Worm (Caenorhabditis elegans): ENCODE measurements around the gene R07A4.2.
A peak's percentile ranks its signal among the peaks of the same experiment; 100 is the strongest.

The R07A4.2 gene

DNA sequence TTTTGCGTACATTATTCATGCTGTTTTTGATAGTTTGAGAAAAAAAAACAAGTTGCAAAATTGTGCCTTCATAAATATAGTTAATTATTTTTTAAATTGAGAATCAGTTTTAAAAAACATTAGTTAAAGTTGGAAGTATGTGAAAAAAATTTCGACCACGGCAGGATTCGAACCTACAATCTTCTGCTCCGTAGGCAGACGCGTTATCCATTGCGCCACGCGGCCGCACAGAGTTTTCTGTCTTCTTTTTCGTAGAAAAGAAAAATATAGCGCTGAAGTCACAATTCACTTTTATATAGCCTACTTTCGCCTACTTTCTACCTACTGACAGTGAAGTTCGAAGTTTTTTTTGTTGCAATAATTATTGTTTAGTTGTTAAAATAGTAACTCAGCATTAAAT is 14.5 kb downstream of the R07A4.2 start:
- TF ChIP-seq elt-2 (tag; optimal IDR thresholded peaks at IDR 0.05) (peak; percentile 46), nhr-11 (tag; optimal IDR thresholded peaks at IDR 0.05) (no peak), nfya-1 (tag; optimal IDR thresholded peaks at IDR 0.05; ENCODE audit: insufficient read depth) (peak; percentile 22)

DNA sequence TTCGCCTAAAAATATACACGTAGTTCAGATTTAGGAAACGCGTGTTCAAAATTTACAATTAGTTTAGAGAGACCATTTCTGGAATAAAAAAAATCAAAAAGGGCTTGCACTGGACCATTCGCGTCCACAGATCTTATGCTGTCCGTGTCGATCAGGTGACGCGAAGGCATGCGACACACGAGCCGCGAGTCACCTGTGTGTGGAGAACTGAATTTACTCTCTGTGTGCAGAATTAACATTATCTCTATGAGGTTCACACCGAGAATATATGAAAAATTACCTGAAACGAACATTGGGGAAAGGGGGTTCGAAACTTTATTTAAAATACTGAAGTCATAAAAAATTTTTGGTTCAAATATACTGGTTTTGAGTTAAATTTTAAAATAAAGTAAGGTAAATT is 18.6 kb downstream of the R07A4.2 start:
- no peak for TF ChIP-seq nhr-76 (tag; optimal IDR thresholded peaks at IDR 0.05)
- TF ChIP-seq ama-1 (optimal IDR thresholded peaks at IDR 0.05), result no peak
- TF ChIP-seq skn-1 (tag; optimal IDR thresholded peaks at IDR 0.05), result no peak
- no peak for TF ChIP-seq lin-15B (tag; optimal IDR thresholded peaks at IDR 0.05)
- TF ChIP-seq fos-1 (tag; optimal IDR thresholded peaks at IDR 0.05), result no peak
- no peak for TF ChIP-seq nhr-23 (tag; optimal IDR thresholded peaks at IDR 0.05)
- TF ChIP-seq lin-39 (tag; optimal IDR thresholded peaks at IDR 0.05), result no peak
- no peak for TF ChIP-seq aly-2 (tag; optimal IDR thresholded peaks at IDR 0.05)
- TF ChIP-seq nhr-11 (tag; optimal IDR thresholded peaks at IDR 0.05), result no peak
- TF ChIP-seq nhr-12 (tag; optimal IDR thresholded peaks at IDR 0.05), result no peak
- TF ChIP-seq pqm-1 (tag; optimal IDR thresholded peaks at IDR 0.05), result no peak
- TF ChIP-seq elt-3 (tag; optimal IDR thresholded peaks at IDR 0.05), result no peak
- TF ChIP-seq zag-1 (tag; optimal IDR thresholded peaks at IDR 0.05), result no peak
- no peak for TF ChIP-seq nfya-1 (tag; optimal IDR thresholded peaks at IDR 0.05; ENCODE audit: insufficient read depth)
- TF ChIP-seq ztf-4 (tag; optimal IDR thresholded peaks at IDR 0.05), result no peak
- TF ChIP-seq elt-1 (tag; optimal IDR thresholded peaks at IDR 0.05), result no peak
- TF ChIP-seq ztf-11 (tag; optimal IDR thresholded peaks at IDR 0.05), result no peak
- no peak for TF ChIP-seq fkh-10 (GFP tag; optimal IDR thresholded peaks at IDR 0.05)
- no peak for TF ChIP-seq ceh-28 (tag; optimal IDR thresholded peaks at IDR 0.05)

- TF ChIP-seq zag-1 (tag; optimal IDR thresholded peaks at IDR 0.05), result no peak
- TF ChIP-seq ceh-16 (tag; optimal IDR thresholded peaks at IDR 0.05), result no peak
- TF ChIP-seq jun-1 (tag; optimal IDR thresholded peaks at IDR 0.05), result no peak
- TF ChIP-seq lin-15B (tag; optimal IDR thresholded peaks at IDR 0.05), result no peak
- TF ChIP-seq elt-3 (tag; optimal IDR thresholded peaks at IDR 0.05), result no peak
- TF ChIP-seq nhr-25 (tag; optimal IDR thresholded peaks at IDR 0.05), result no peak
- no peak for TF ChIP-seq eor-1 (tag; optimal IDR thresholded peaks at IDR 0.05)
- no peak for TF ChIP-seq egl-27 (tag; optimal IDR thresholded peaks at IDR 0.05)
- TF ChIP-seq unc-39 (tag; optimal IDR thresholded peaks at IDR 0.05), result no peak
- TF ChIP-seq ceh-28 (tag; optimal IDR thresholded peaks at IDR 0.05), result no peak
- TF ChIP-seq nhr-76 (tag; optimal IDR thresholded peaks at IDR 0.05), result no peak
- TF ChIP-seq fkh-2 (tag; optimal IDR thresholded peaks at IDR 0.05), result no peak
- no peak for TF ChIP-seq ztf-11 (tag; optimal IDR thresholded peaks at IDR 0.05)
- no peak for TF ChIP-seq mdl-1 (tag; optimal IDR thresholded peaks at IDR 0.05)
- no peak for TF ChIP-seq daf-12 (tag; optimal IDR thresholded peaks at IDR 0.05)
- TF ChIP-seq lsy-12 (tag; optimal IDR thresholded peaks at IDR 0.05), result no peak
- TF ChIP-seq egl-5 (tag; optimal IDR thresholded peaks at IDR 0.05), result no peak
- TF ChIP-seq fkh-10 (GFP tag; optimal IDR thresholded peaks at IDR 0.05), result no peak
- no peak for TF ChIP-seq nhr-43 (tag; optimal IDR thresholded peaks at IDR 0.05; ENCODE audit: poor library complexity, severe bottlenecking)
- no peak for TF ChIP-seq ceh-9 (tag; optimal IDR thresholded peaks at IDR 0.05)
Observed at ce11 chrX:10721954-10722353, 24.3 kb downstream of the R07A4.2 start, which contains the start of gene mbr-1. Gene mbr-1, minus strand, starts transcription at chrX:10722054.

ce11 chrX:10717019-10717418 is 29.3 kb downstream of the R07A4.2 start, which contains the start of gene T01C1.4:
Gene T01C1.4, minus strand, starts transcription at chrX:10717119.
- no peak for TF ChIP-seq ztf-4 (tag; optimal IDR thresholded peaks at IDR 0.05)
- TF ChIP-seq nhr-76 (tag; optimal IDR thresholded peaks at IDR 0.05), result no peak
- TF ChIP-seq lin-39 (tag; optimal IDR thresholded peaks at IDR 0.05), result no peak
- no peak for TF ChIP-seq ceh-16 (tag; optimal IDR thresholded peaks at IDR 0.05)
- no peak for TF ChIP-seq pqm-1 (tag; optimal IDR thresholded peaks at IDR 0.05)
- TF ChIP-seq R02D3.7 (tag; optimal IDR thresholded peaks at IDR 0.05), result no peak
- TF ChIP-seq unc-62 (GFP tag; optimal IDR thresholded peaks at IDR 0.05), result no peak
- no peak for TF ChIP-seq nhr-28 (tag; optimal IDR thresholded peaks at IDR 0.05)
- TF ChIP-seq skn-1 (tag; optimal IDR thresholded peaks at IDR 0.05), result no peak

DNA sequence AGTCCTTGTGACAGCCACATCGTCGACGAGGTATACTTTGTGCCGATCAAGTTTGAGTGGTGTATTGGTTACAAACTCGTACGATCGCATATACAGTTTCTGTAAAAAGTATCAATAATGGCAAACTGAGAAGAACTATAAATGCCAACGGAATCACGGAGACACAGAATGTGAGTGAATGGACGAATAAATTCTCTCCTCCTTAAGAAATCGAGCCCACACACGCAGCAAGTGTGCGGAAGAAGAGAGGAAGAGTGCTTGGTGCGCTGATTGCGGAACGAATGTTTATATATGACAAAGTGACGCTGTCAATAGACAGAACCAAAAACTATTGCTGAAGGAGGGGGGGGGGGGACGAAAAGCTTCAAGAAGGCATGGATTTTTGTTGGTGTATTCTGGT is 34.5 kb downstream of the R07A4.2 start, which contains the start of gene rhgf-1:
TSS of gene rhgf-1 (minus strand) at position 101 of the 400 bp plus-strand sequence.
- TF ChIP-seq nhr-28 (tag; optimal IDR thresholded peaks at IDR 0.05), result no peak
- TF ChIP-seq nhr-77 (tag; optimal IDR thresholded peaks at IDR 0.05), result no peak
- TF ChIP-seq ztf-4 (tag; optimal IDR thresholded peaks at IDR 0.05), result no peak
- no peak for TF ChIP-seq elt-3 (tag; optimal IDR thresholded peaks at IDR 0.05)
- no peak for TF ChIP-seq mml-1 (tag; optimal IDR thresholded peaks at IDR 0.05)
- no peak for TF ChIP-seq ZK546.5 (tag; optimal IDR thresholded peaks at IDR 0.05)
- TF ChIP-seq nhr-25 (tag; optimal IDR thresholded peaks at IDR 0.05), result no peak
- TF ChIP-seq lin-39 (tag; optimal IDR thresholded peaks at IDR 0.05), result no peak
- TF ChIP-seq nhr-12 (tag; optimal IDR thresholded peaks at IDR 0.05), result no peak
- no peak for TF ChIP-seq ceh-9 (tag; optimal IDR thresholded peaks at IDR 0.05)
- TF ChIP-seq fkh-2 (tag; optimal IDR thresholded peaks at IDR 0.05), result no peak
- no peak for TF ChIP-seq fkh-10 (GFP tag; optimal IDR thresholded peaks at IDR 0.05)
- TF ChIP-seq pha-4 (tag; optimal IDR thresholded peaks at IDR 0.05), result no peak
- TF ChIP-seq unc-39 (tag; optimal IDR thresholded peaks at IDR 0.05), result no peak
- no peak for TF ChIP-seq R02D3.7 (tag; optimal IDR thresholded peaks at IDR 0.05)
- no peak for TF ChIP-seq aly-2 (tag; optimal IDR thresholded peaks at IDR 0.05)
- no peak for TF ChIP-seq skn-1 (tag; optimal IDR thresholded peaks at IDR 0.05)
- TF ChIP-seq nhr-237 (tag; optimal IDR thresholded peaks at IDR 0.05), result no peak
- TF ChIP-seq ztf-11 (tag; optimal IDR thresholded peaks at IDR 0.05), result no peak
- no peak for TF ChIP-seq nhr-67 (tag; optimal IDR thresholded peaks at IDR 0.05)

Measured in whole organism, L3 larva.